Worm (Caenorhabditis elegans) whole organism, young adult: ENCODE results near the gene F25B5.5.

Source experiments
- F57A8.1 ChIP-seq: fragments of 200-800 bp; sonication (Bioruptor generic); optimal IDR thresholded peaks from 2 replicates; lab custom pipeline; 2018; ENCODE audit warnings: mild to moderate bottlenecking, missing genetic modification characterization, moderate library complexity, missing compliant biosample characterization
- hmg-1.2 ChIP-seq: fragments of 200-800 bp; sonication (Bioruptor generic); IDR thresholded peaks from 2 replicates; pipeline ENCODE4 v1.3.6; 2022; ENCODE audit warnings: missing genetic modification reagents, missing genetic modification characterization, missing compliant biosample characterization
- nhr-80 ChIP-seq: sonication (generic microtip); optimal IDR thresholded peaks from 2 replicates; lab custom pipeline; 2016; ENCODE audit warnings: missing genetic modification characterization, missing compliant biosample characterization
- ztf-22 ChIP-seq: fragments of 200-800 bp; sonication (Bioruptor generic); optimal IDR thresholded peaks from 2 replicates; lab custom pipeline; 2018; ENCODE audit warnings: mild to moderate bottlenecking, missing genetic modification characterization, moderate library complexity, missing compliant biosample characterization

ce11 chrIII:5988461-5988860 lies 42.5 kb upstream of the F25B5.5 start:
- TF ChIP-seq F57A8.1 (no peak), hmg-1.2 (GFP tag; lab: Robert Waterston, UW) (no peak), nhr-80 (tag; lab: Kevin White, UChicago) (no peak), ztf-22 (GFP tag; lab: Kevin White, UChicago) (no peak)
